Fruit fly (Drosophila melanogaster) whole organism, pupa: ENCODE data around the gene Smvt.

Experiments
- CG14655 ChIP-seq: fragments of 200-800 bp; sonication (Bioruptor generic); optimal IDR thresholded peaks from 3 replicates; lab custom pipeline; 2017; ENCODE audit warnings: mild to moderate bottlenecking, missing biosample characterization, missing genetic modification reagents, missing genetic modification characterization
- CG15710 ChIP-seq: fragments of 200-800 bp; sonication (Bioruptor generic); optimal IDR thresholded peaks from 2 replicates; lab custom pipeline; 2018; ENCODE audit warnings: missing biosample characterization, mild to moderate bottlenecking, missing genetic modification characterization, moderate library complexity
- CG17806 ChIP-seq: fragments of 200-800 bp; sonication (Bioruptor generic); optimal IDR thresholded peaks from 2 replicates; lab custom pipeline; 2018; ENCODE audit warnings: missing biosample characterization, mild to moderate bottlenecking, missing genetic modification characterization, moderate library complexity
- CG32121 ChIP-seq: fragments of 200-800 bp; sonication (Bioruptor generic); IDR thresholded peaks from 2 replicates; pipeline ENCODE4 v1.3.6; 2022; ENCODE audit warnings: missing biosample characterization, missing genetic modification characterization
- CG4496 ChIP-seq: fragments of 200-800 bp; sonication (Bioruptor generic); IDR thresholded peaks from 3 replicates; pipeline ENCODE4 v1.3.6; 2022; ENCODE audit warnings: missing biosample characterization, missing genetic modification characterization
- D1 ChIP-seq: fragments of 200-800 bp; sonication (Bioruptor generic); optimal IDR thresholded peaks from 2 replicates; lab custom pipeline; 2018; ENCODE audit warnings: missing biosample characterization, mild to moderate bottlenecking, missing genetic modification characterization, moderate library complexity
- EcR ChIP-seq: fragments of 200-800 bp; sonication (Bioruptor generic); optimal IDR thresholded peaks from 3 replicates; lab custom pipeline; 2019; ENCODE audit warnings: missing biosample characterization, missing genetic modification characterization, mild to moderate bottlenecking, moderate library complexity, missing genetic modification reagents
- Pif1A ChIP-seq: fragments of 200-800 bp; sonication (Bioruptor generic); optimal IDR thresholded peaks from 3 replicates; lab custom pipeline; 2016; ENCODE audit warnings: missing biosample characterization, missing genetic modification characterization
- fd96Ca ChIP-seq: fragments of 200-800 bp; sonication (Bioruptor generic); IDR thresholded peaks from 3 replicates; pipeline ENCODE4 v1.3.6; 2022; ENCODE audit warnings: missing biosample characterization, missing genetic modification characterization

DNA sequence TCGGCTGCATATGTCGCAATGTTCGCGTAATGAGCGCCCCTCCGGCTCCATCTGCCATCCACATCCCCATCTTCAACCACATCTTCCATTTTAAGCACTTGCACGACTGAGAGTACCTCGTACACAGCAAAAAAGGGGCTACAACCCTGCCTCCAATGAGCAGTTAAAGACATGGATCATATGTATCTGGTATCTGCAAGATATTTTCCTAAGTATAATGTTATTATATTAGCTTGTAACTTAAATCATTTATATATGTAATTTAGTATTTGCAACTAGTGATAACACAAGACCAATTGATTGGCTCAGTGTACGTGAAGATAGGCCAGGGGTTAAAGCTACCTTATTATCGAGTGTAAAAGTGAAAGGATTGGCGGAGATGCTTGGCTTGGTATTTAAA lies 1.3 kb upstream of the Smvt start:
- peak; percentile 2 for TF ChIP-seq EcR (GFP tag; lab: Kevin White, UChicago)
- peak; percentile 75 for TF ChIP-seq CG17806 (tag; lab: Kevin White, UChicago)
- TF ChIP-seq CG14655 (GFP tag; lab: Kevin White, UChicago): peak; percentile 76
- TF ChIP-seq CG32121: peak; percentile 49; the same call in 1 of the 2 replicates
- TF ChIP-seq fd96Ca (GFP tag; lab: Robert Waterston, UW): peak; percentile 78
- TF ChIP-seq Pif1A: peak; percentile 71
- TF ChIP-seq CG4496: peak; percentile 51; the same call in 2 of the 3 replicates
- TF ChIP-seq D1: no peak
- TF ChIP-seq CG15710 (tag; lab: Kevin White, UChicago): peak; percentile 70
